Worm (Caenorhabditis elegans): ENCODE measurements around the gene rpb-9.

DNA sequence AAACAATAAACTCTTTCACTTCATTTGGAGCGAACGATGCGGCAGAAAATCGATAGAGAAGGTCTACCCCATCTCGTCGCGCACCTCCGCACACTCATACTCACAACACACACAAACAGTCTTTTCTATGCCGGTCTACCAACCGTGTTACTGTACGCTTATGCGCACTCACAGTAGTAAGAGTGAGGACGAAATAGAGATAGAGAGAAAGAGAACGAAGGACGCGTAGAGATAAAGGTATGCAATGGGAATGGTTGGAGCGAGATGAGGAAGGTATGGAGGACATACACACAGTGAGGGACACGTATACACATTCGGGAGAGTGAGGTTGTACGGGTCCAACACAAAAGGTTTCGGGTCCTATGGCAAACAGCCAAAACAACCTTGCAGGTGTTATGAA, 33.3 kb downstream of the rpb-9 start:
- TF ChIP-seq lin-39 (tag; optimal IDR thresholded peaks at IDR 0.05), result no peak
- no peak for TF ChIP-seq C04F5.9 (tag; optimal IDR thresholded peaks at IDR 0.05)
- no peak for TF ChIP-seq ztf-11 (tag; optimal IDR thresholded peaks at IDR 0.05)
- TF ChIP-seq egl-27 (tag; optimal IDR thresholded peaks at IDR 0.05), result no peak
- peak; percentile 24 for TF ChIP-seq mep-1 (tag; optimal IDR thresholded peaks at IDR 0.05)
- no peak for TF ChIP-seq Y116A8C.19 (tag; optimal IDR thresholded peaks at IDR 0.05; ENCODE audit: borderline replicate concordance)
- no peak for TF ChIP-seq unc-62 (GFP tag; optimal IDR thresholded peaks at IDR 0.05)
- no peak for TF ChIP-seq snpc-4 (tag; optimal IDR thresholded peaks at IDR 0.05)
- no peak for TF ChIP-seq nhr-12 (tag; optimal IDR thresholded peaks at IDR 0.05)
- no peak for TF ChIP-seq nhr-47 (tag; optimal IDR thresholded peaks at IDR 0.05)

Measured in whole organism, L1 larva.